Fruit fly (Drosophila melanogaster) whole organism: ENCODE measurements around the gene GlcAT-P.

Source experiments
- CG8478 ChIP-seq: fragments of >200 bp; optimal IDR thresholded peaks from 2 replicates; lab custom pipeline; 2018; ENCODE audit warnings: inconsistent platforms
- Dll ChIP-seq: fragments of >200 bp; optimal IDR thresholded peaks from 2 replicates; lab custom pipeline; 2017
- EcR ChIP-seq, 2 experiments: fragments of >200 bp; optimal IDR thresholded peaks; 2 replicates each; lab custom pipeline; 2017; ENCODE audit warnings: missing biosample characterization in 2 of 2, missing genetic modification characterization in 2 of 2, missing genetic modification reagents in 2 of 2
- pan ChIP-seq: fragments of >200 bp; optimal IDR thresholded peaks from 2 replicates; lab custom pipeline; 2017
- psq ChIP-seq: fragments of >200 bp; optimal IDR thresholded peaks from 2 replicates; lab custom pipeline; 2017
- usp ChIP-seq: fragments of >200 bp; optimal IDR thresholded peaks from 2 replicates; lab custom pipeline; 2017; ENCODE audit warnings: missing biosample characterization, missing genetic modification characterization, mixed read lengths

GlcAT-P gene

dm6 chr3L:11197291-11198021 is at the start of gene GlcAT-P:
TSS of gene GlcAT-P (minus strand) at chr3L:11197536.
- TF ChIP-seq CG8478 (lab: Kevin White, UChicago) (no peak), psq (lab: Kevin White, UChicago) (no peak), usp (GFP tag; lab: Kevin White, UChicago) (no peak), Dll (lab: Kevin White, UChicago) (no peak)

- TF ChIP-seq usp (GFP tag; lab: Kevin White, UChicago), result no peak
- peak; percentile 82 for TF ChIP-seq CG8478 (lab: Kevin White, UChicago)
These were observed 48.9 kb upstream of the GlcAT-P start for dm6 chr3L:11246046-11246887.

dm6 chr3L:11244024-11244576 is 46.8 kb upstream of the GlcAT-P start:
- TF ChIP-seq psq (lab: Kevin White, UChicago) (no peak), usp (GFP tag; lab: Kevin White, UChicago) (no peak), EcR (GFP tag; optimal IDR thresholded peaks at IDR 0.05; lab: Kevin White, UChicago) (no peak), pan (lab: Kevin White, UChicago) (no peak), CG8478 (lab: Kevin White, UChicago) (no peak), Dll (lab: Kevin White, UChicago) (no peak)

dm6 chr3L:11243292-11243670 is 45.9 kb upstream of the GlcAT-P start:
- TF ChIP-seq EcR (GFP tag; optimal IDR thresholded peaks at IDR 0.05; lab: Kevin White, UChicago), result no peak
- TF ChIP-seq CG8478 (lab: Kevin White, UChicago), result no peak
- no peak for TF ChIP-seq Dll (lab: Kevin White, UChicago)
- no peak for TF ChIP-seq usp (GFP tag; lab: Kevin White, UChicago)
- TF ChIP-seq psq (lab: Kevin White, UChicago), result no peak
- no peak for TF ChIP-seq pan (lab: Kevin White, UChicago)

dm6 chr3L:11242410-11243291 is 45.3 kb upstream of the GlcAT-P start:
- no peak for TF ChIP-seq pan (lab: Kevin White, UChicago)
- no peak for TF ChIP-seq CG8478 (lab: Kevin White, UChicago)
- TF ChIP-seq psq (lab: Kevin White, UChicago), result no peak
- TF ChIP-seq Dll (lab: Kevin White, UChicago), result no peak
- TF ChIP-seq EcR (GFP tag; optimal IDR thresholded peaks at IDR 0.05; lab: Kevin White, UChicago), result no peak
- TF ChIP-seq usp (GFP tag; lab: Kevin White, UChicago), result no peak

dm6 chr3L:11241949-11242348 is 44.6 kb upstream of the GlcAT-P start:
- TF ChIP-seq CG8478 (lab: Kevin White, UChicago) (no peak), psq (lab: Kevin White, UChicago) (no peak), pan (lab: Kevin White, UChicago) (no peak), Dll (lab: Kevin White, UChicago) (no peak), usp (GFP tag; lab: Kevin White, UChicago) (no peak), EcR (GFP tag; optimal IDR thresholded peaks at IDR 0.05; lab: Kevin White, UChicago) (no peak)

dm6 chr3L:11239191-11239641 is 41.9 kb upstream of the GlcAT-P start:
- no peak for TF ChIP-seq EcR (GFP tag; optimal IDR thresholded peaks at IDR 0.05; lab: Kevin White, UChicago)
- no peak for TF ChIP-seq usp (GFP tag; lab: Kevin White, UChicago)
- TF ChIP-seq Dll (lab: Kevin White, UChicago), result no peak
- TF ChIP-seq pan (lab: Kevin White, UChicago), result no peak
- TF ChIP-seq CG8478 (lab: Kevin White, UChicago), result no peak
- no peak for TF ChIP-seq psq (lab: Kevin White, UChicago)

dm6 chr3L:11237127-11237759 is 39.9 kb upstream of the GlcAT-P start:
- TF ChIP-seq EcR (GFP tag; optimal IDR thresholded peaks at IDR 0.05; lab: Kevin White, UChicago), result no peak
- TF ChIP-seq CG8478 (lab: Kevin White, UChicago), result no peak
- no peak for TF ChIP-seq usp (GFP tag; lab: Kevin White, UChicago)
- TF ChIP-seq Dll (lab: Kevin White, UChicago), result no peak
- no peak for TF ChIP-seq pan (lab: Kevin White, UChicago)
- no peak for TF ChIP-seq psq (lab: Kevin White, UChicago)

- TF ChIP-seq pan (lab: Kevin White, UChicago) (no peak), Dll (lab: Kevin White, UChicago) (no peak)
These were observed 38.8 kb upstream of the GlcAT-P start, which contains the start of gene Ir68a for dm6 chr3L:11236118-11236517. TSS of gene Ir68a (minus strand) at chr3L:11236218.

dm6 chr3L:11233547-11233946 is 36.2 kb upstream of the GlcAT-P start:
- no peak for TF ChIP-seq psq (lab: Kevin White, UChicago)
- TF ChIP-seq CG8478 (lab: Kevin White, UChicago), result no peak
- TF ChIP-seq EcR (GFP tag; optimal IDR thresholded peaks at IDR 0.05; lab: Kevin White, UChicago), result no peak
- no peak for TF ChIP-seq usp (GFP tag; lab: Kevin White, UChicago)
- TF ChIP-seq Dll (lab: Kevin White, UChicago), result no peak
- TF ChIP-seq pan (lab: Kevin White, UChicago), result no peak
